Worm (Caenorhabditis elegans) whole organism, L1 larva: ENCODE measurements around the gene sre-10.

Experiments
- ama-1 ChIP-seq: fragments of 150-350 bp; optimal IDR thresholded peaks from 2 replicates; lab custom pipeline; 2014
- elt-3 ChIP-seq, 6 experiments: fragments of 150-350 bp in 1 of 6; sonication (generic microtip); optimal IDR thresholded peaks; 2 replicates each; lab custom pipeline; 2017 to 2018; ENCODE audit warnings: missing biosample characterization in 6 of 6, missing genetic modification characterization in 6 of 6, inconsistent platforms in 1 of 6
- lir-3 ChIP-seq: sonication (generic microtip); optimal IDR thresholded peaks from 2 replicates; lab custom pipeline; 2016; ENCODE audit warnings: mild to moderate bottlenecking, missing genetic modification characterization, moderate library complexity, missing compliant biosample characterization; ENCODE audit not compliant: poor library complexity
- nhr-90 ChIP-seq: sonication (generic microtip); optimal IDR thresholded peaks from 2 replicates; lab custom pipeline; 2016; ENCODE audit warnings: mild to moderate bottlenecking, missing genetic modification characterization, missing compliant biosample characterization; ENCODE audit not compliant: poor library complexity

- TF ChIP-seq elt-3 (tag; optimal IDR thresholded peaks at IDR 0.05; lab: Kevin White, UChicago) (no peak), lir-3 (tag; lab: Kevin White, UChicago) (no peak), nhr-90 (no peak), ama-1 (no peak)
These were observed 2.9 kb upstream of the sre-10 start, which contains the start of gene T01C4.8 for ce11 chrV:7129460-7129859.
